Fruit fly (Drosophila melanogaster): ENCODE data around the gene Fum1.
A peak's percentile ranks its signal among the peaks of the same experiment; 100 is the strongest.

Gene Fum1

DNA sequence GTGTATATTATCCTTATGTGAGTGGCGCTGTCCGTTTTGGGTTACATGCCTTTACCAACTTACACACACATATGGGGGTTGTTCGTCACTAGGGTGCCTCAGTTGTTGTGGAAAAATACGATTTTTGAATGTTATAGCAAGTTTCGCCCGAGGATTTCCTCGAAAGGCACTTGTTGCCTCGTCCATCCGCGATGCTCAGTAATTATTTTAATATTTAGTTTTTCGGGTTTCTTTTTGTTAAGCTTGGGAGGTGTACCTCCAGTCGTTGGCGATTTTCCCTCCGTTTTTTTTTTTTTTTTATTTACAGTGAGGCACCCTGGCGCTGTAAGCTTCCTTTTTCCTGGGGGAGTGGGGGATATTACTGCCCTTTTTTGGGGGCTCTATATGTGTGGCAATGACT lies 18.2 kb downstream of the Fum1 start:
- TF ChIP-seq EcR (GFP tag; optimal IDR thresholded peaks at IDR 0.05), result no peak
- peak; percentile 75 for TF ChIP-seq CG15710 (tag; optimal IDR thresholded peaks at IDR 0.05)
- peak; percentile 31 for TF ChIP-seq gl (tag; optimal IDR thresholded peaks at IDR 0.05)
- TF ChIP-seq Pif1A (GFP tag; optimal IDR thresholded peaks at IDR 0.05), result peak; percentile 80
- TF ChIP-seq CG13204 (GFP tag; optimal IDR thresholded peaks at IDR 0.05), result peak; percentile 53
- peak; percentile 71 for TF ChIP-seq Snoo (tag; optimal IDR thresholded peaks at IDR 0.05)
- peak; percentile 76 for TF ChIP-seq fd96Ca (GFP tag; IDR thresholded peaks at IDR 0.05)
- TF ChIP-seq CG17806 (tag; optimal IDR thresholded peaks at IDR 0.05), result peak; percentile 63
- peak; percentile 74 for TF ChIP-seq Ets98B (GFP tag; IDR thresholded peaks at IDR 0.05)
- no peak for TF ChIP-seq CG10348 (GFP tag; IDR thresholded peaks at IDR 0.05)
- TF ChIP-seq rn (GFP tag; IDR thresholded peaks at IDR 0.05), result 0 out of 2 replicates have a peak, but pooled peaks have one; percentile 17
- TF ChIP-seq D1 (tag; optimal IDR thresholded peaks at IDR 0.05), result no peak
- peak; percentile 77 for TF ChIP-seq CG4496 (GFP tag; IDR thresholded peaks at IDR 0.05)
- TF ChIP-seq CG14655 (GFP tag; optimal IDR thresholded peaks at IDR 0.05), result peak; percentile 69
- TF ChIP-seq CG8159 (tag; optimal IDR thresholded peaks at IDR 0.05), result peak; percentile 77
- TF ChIP-seq CG34367 (tag; optimal IDR thresholded peaks at IDR 0.05), result peak; percentile 55
- peak; percentile 61 for TF ChIP-seq CG8301 (tag; optimal IDR thresholded peaks at IDR 0.05)
- peak; percentile 66 for TF ChIP-seq Pif1B (GFP tag; optimal IDR thresholded peaks at IDR 0.05)
- TF ChIP-seq CG9948 (tag; optimal IDR thresholded peaks at IDR 0.05), result peak; percentile 66
- TF ChIP-seq CG32121 (GFP tag; IDR thresholded peaks at IDR 0.05), result peak; percentile 66
- TF ChIP-seq CG12605 (GFP tag; IDR thresholded peaks at IDR 0.05), result peak; percentile 67

DNA sequence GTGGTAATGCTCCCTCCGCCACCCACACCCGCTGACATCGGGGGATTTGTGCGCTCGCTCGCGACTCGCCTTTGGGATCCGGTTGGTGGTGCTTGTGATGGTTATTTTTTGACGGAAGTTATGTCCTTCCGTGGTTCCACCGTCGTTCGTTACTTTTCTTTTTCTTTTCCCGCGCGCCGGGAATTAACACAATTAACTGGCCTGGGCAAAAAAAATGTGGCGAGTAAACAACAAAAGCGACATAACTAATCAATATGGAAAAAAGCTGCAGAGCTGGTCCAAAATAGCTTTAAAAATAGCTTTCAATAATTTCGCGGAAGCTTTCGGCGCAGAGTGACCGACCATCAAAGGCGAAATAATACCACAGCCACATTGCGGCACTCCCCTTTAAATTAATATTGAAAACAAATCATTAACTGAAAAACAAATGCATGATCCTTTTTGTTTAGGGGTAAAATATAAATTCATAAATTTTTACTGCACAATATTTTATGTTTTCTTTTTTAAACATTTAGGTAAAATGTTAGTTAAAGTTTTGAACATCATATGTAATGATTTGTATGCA lies 20.1 kb downstream of the Fum1 start, which contains the start of gene CG14440:
Gene CG14440, minus strand, starts transcription at position 320 of the 565 bp plus-strand sequence.
- TF ChIP-seq EcR (GFP tag; optimal IDR thresholded peaks at IDR 0.05), result no peak
- peak; percentile 3 for TF ChIP-seq D1 (tag; optimal IDR thresholded peaks at IDR 0.05)
- no peak for TF ChIP-seq CG14655 (GFP tag; optimal IDR thresholded peaks at IDR 0.05)
- TF ChIP-seq Pif1B (GFP tag; optimal IDR thresholded peaks at IDR 0.05), result peak; percentile 6
- TF ChIP-seq CG10348 (GFP tag; IDR thresholded peaks at IDR 0.05), result no peak

DNA sequence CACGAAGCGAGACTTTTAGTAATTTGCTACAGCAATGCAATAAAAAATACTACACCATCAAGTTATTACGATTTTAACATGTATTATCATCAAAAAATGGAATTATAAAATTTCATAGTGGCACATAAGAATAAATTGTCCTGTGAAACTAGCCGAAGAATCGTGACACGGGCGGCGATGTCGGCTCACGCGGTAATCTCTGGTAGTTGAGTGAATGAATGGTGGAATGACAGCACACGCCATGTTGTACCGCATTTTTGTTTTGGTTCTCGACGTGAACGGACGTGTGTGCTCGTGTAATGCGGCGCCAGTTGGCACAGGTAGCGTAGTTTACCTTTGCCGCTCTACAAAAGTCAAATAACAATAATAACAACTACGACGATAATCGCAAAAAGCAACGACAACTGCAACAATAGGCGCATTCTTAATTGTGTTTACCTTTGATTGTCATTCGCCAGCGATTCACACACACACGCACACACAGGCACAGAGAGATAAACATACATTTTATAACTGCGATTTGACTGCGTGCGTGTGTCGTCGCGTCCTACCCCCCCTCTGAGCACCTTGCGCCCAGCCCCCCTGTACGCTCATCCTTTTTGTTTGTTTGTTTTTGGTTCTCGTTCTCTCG lies 21.1 kb downstream of the Fum1 start, which contains the start of gene CG14441:
Gene CG14441, plus strand, starts transcription at position 254 of the 631 bp plus-strand sequence.
- TF ChIP-seq CG17806 (tag; optimal IDR thresholded peaks at IDR 0.05) (peak; percentile 24), CG8301 (tag; optimal IDR thresholded peaks at IDR 0.05) (peak; percentile 43), EcR (GFP tag; optimal IDR thresholded peaks at IDR 0.05) (peak; percentile 54), CG10348 (GFP tag; IDR thresholded peaks at IDR 0.05) (no peak), CG8159 (tag; optimal IDR thresholded peaks at IDR 0.05) (peak; percentile 53), Snoo (tag; optimal IDR thresholded peaks at IDR 0.05) (peak; percentile 15), CG12605 (GFP tag; IDR thresholded peaks at IDR 0.05) (peak; percentile 38; the same call in 1 of the 2 replicates), CG32121 (GFP tag; IDR thresholded peaks at IDR 0.05) (no peak; the same call in 1 of the 2 replicates), Pif1A (GFP tag; optimal IDR thresholded peaks at IDR 0.05) (peak; percentile 68), CG9948 (tag; optimal IDR thresholded peaks at IDR 0.05) (peak; percentile 24), CG15710 (tag; optimal IDR thresholded peaks at IDR 0.05) (peak; percentile 44), Ets98B (GFP tag; IDR thresholded peaks at IDR 0.05) (no peak; the same call in 1 of the 2 replicates), D1 (tag; optimal IDR thresholded peaks at IDR 0.05) (no peak), CG4496 (GFP tag; IDR thresholded peaks at IDR 0.05) (peak; percentile 63; the same call in 2 of the 3 replicates), gl (tag; optimal IDR thresholded peaks at IDR 0.05) (peak; percentile 16), CG34367 (tag; optimal IDR thresholded peaks at IDR 0.05) (no peak), rn (GFP tag; IDR thresholded peaks at IDR 0.05) (no peak), CG14655 (GFP tag; optimal IDR thresholded peaks at IDR 0.05) (peak; percentile 41), CG13204 (GFP tag; optimal IDR thresholded peaks at IDR 0.05) (peak; percentile 67), Pif1B (GFP tag; optimal IDR thresholded peaks at IDR 0.05) (peak; percentile 71), fd96Ca (GFP tag; IDR thresholded peaks at IDR 0.05) (no peak)

DNA sequence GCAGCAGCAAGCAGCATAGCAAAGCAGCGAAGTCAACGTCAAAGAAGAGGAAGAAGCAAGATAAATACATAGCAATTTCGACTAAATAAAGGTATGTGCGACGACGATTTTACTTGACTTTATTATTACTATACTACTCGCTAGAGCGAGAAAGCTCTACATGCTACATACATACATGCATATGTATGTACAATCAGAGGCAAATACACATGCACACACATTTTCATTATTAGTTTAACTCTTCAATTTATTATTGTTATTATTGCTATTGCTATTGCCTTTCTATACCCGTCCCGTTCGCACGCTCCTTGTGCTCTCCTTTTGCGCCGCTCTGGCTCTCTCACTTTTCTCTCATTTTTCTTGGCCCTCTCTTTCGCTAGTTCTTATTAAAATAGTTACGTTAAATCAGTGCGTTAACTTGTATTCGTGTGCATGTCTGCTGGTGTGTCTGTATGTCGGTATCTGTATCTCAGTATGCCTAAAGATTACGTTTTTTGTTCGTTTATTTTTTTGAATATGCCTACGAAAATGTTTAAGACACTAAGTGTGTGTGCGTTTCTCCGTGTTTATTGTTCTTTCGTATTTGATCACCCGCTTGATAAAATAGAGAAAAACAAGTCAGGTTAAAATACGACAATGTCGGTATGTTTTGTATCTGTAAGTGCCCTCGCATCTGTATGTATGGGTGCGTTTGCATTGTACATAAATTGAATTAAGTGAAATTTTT lies 22.2 kb downstream of the Fum1 start:
- TF ChIP-seq CG15710 (tag; optimal IDR thresholded peaks at IDR 0.05) (no peak), D1 (tag; optimal IDR thresholded peaks at IDR 0.05) (no peak), Ets98B (GFP tag; IDR thresholded peaks at IDR 0.05) (no peak), EcR (GFP tag; optimal IDR thresholded peaks at IDR 0.05) (peak; percentile 25), Pif1B (GFP tag; optimal IDR thresholded peaks at IDR 0.05) (no peak), CG4496 (GFP tag; IDR thresholded peaks at IDR 0.05) (no peak), CG10348 (GFP tag; IDR thresholded peaks at IDR 0.05) (no peak), gl (tag; optimal IDR thresholded peaks at IDR 0.05) (no peak), rn (GFP tag; IDR thresholded peaks at IDR 0.05) (no peak), CG34367 (tag; optimal IDR thresholded peaks at IDR 0.05) (no peak), Pif1A (GFP tag; optimal IDR thresholded peaks at IDR 0.05) (peak; percentile 10), CG8301 (tag; optimal IDR thresholded peaks at IDR 0.05) (no peak), CG9948 (tag; optimal IDR thresholded peaks at IDR 0.05) (no peak), CG17806 (tag; optimal IDR thresholded peaks at IDR 0.05) (no peak)

DNA sequence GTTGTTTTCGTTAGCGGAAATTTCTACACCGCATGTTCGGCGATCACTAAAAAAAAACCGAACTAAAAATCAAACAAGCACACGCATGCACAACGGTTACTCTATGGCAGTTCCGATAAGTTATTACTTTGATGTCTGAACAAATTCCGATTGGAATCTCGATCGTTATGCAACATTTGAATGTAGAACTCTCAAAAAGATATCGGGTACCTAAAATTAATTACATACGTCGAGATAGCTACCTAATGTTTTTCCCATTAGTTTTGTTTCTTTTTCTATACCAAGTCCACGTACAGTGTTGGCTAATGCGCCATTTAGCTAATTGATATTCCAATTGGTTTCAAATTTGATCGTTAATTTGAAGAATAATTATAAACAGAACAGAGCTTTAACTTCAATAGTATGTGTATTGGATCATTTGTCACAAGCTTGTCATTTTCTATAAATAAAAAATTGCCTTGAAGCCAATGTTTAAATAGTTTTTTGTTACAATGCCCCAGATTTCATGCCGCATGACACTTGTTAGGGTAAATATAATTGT lies 22.8 kb downstream of the Fum1 start:
- TF ChIP-seq CG8301 (tag; optimal IDR thresholded peaks at IDR 0.05) (no peak), D1 (tag; optimal IDR thresholded peaks at IDR 0.05) (no peak), gl (tag; optimal IDR thresholded peaks at IDR 0.05) (no peak), Pif1B (GFP tag; optimal IDR thresholded peaks at IDR 0.05) (no peak), Pif1A (GFP tag; optimal IDR thresholded peaks at IDR 0.05) (no peak), CG12605 (GFP tag; IDR thresholded peaks at IDR 0.05) (no peak), CG10348 (GFP tag; IDR thresholded peaks at IDR 0.05) (no peak), EcR (GFP tag; optimal IDR thresholded peaks at IDR 0.05) (no peak), CG14655 (GFP tag; optimal IDR thresholded peaks at IDR 0.05) (no peak), fd96Ca (GFP tag; IDR thresholded peaks at IDR 0.05) (no peak), CG9948 (tag; optimal IDR thresholded peaks at IDR 0.05) (no peak), CG13204 (GFP tag; optimal IDR thresholded peaks at IDR 0.05) (no peak), CG32121 (GFP tag; IDR thresholded peaks at IDR 0.05) (no peak), CG15710 (tag; optimal IDR thresholded peaks at IDR 0.05) (no peak)

Measured in whole organism, pupa.